Worm (Caenorhabditis elegans) whole organism, dauer: ENCODE data around the gene sorf-2.

Experiments
- unc-62 ChIP-seq: sonication (generic microtip); optimal IDR thresholded peaks from 2 replicates; lab custom pipeline; 2017; ENCODE audit warnings: missing biosample characterization, missing genetic modification reagents, missing genetic modification characterization

The sorf-2 gene

DNA sequence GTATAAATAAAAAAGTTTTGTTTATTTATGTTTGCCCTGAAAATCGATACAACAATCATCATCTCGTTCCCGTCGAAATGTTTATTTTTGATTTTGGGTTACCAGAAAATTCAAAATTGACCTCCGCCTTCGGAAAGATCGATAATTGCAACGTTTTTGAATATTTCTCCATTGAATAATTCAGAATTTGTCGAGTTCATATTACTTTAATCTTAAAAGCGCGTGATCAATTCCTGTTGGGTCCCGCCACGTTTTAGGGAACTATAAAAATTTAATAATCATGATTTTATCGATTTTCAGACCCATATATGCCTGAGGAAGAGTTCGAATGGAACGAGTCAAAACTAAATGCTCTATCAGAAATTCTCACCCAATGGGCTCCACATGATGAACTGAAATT lies at the start of gene sorf-2:
Gene sorf-2 (plus strand): TSS at position 301 of the 400 bp plus-strand sequence.
- no peak for TF ChIP-seq unc-62

DNA sequence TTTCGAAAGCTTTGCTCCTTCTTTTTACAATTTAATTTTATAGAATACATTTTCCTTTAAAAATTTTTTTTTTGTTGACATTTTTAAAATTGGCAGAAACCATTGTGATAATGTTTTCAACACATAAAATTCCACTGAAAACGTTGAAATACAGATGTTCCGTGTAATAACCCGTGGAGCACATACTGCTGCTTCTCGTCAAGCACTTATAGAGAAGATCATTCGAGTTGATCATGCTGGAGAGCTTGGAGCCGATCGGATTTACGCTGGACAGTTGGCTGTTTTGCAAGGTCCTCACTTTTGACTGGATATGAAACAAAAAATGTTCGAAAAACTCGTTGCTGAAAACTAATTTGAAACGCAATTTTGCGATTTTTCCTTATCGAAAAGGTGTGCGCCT lies 48.7 kb upstream of the sorf-2 start, which contains the start of gene clk-1:
Gene clk-1 (plus strand): TSS at position 155 of the 400 bp plus-strand sequence.
- no peak for TF ChIP-seq unc-62

DNA sequence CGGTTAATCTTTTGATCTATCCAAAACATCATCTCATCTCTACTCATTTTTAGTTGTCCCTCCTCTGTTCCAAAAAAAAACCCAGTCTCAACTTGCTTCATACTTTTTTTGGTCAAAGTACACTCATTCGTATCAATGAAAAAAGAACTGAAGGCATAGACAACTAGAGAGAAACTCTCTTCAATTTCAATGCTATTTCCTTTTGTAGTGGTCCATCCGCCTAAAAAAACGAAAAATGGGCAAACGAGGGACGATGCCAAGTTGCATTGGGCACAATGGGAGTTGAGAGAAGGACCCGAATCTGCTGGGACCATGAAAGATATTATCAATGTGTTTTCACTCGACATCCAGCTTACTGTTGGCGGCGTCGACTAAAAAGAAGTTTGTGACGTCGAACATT lies 46.2 kb upstream of the sorf-2 start:
- TF ChIP-seq unc-62: no peak

DNA sequence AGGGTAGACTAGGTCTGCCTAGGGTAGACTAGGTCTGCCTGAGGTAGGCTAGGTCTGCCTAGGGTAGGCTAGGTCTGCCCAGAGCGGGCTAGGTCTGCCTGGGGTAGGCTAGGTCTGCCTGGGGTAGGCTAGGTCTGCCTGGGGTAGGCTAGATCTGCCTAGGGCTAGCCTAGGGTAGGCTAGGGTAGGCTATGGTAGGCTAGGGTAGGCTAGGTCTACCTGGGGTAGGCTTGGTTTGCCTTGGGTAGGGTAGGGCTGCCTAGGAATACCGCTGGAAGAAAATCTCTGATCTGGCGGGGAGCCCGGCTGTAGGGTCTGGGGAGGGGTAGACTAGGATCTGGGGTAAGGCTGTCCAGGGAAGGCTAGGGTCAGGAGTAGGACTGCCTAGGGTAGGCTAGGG lies 40.9 kb upstream of the sorf-2 start:
- no peak for TF ChIP-seq unc-62

DNA sequence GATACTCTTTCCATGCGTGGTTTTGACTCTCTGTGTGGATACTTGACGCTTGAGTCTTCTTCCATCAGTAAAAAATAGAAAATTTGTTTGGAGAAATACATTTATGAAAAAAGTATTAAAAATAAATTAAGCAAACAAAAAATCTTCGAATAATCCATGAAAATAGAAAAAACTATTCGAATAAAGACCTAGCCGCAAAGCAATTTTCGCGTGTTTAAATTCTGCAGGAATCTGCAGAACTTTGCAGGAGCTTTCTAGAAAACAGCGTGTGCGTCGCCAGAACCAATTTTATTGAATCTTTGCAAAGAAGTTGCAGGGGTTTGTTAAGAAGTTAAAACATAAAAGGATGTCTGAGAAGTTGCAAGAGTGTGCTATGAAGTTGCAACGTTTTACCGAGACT lies 40.2 kb upstream of the sorf-2 start, which contains the start of gene ZC395.11:
Gene ZC395.11 (minus strand): TSS at position 101 of the 400 bp plus-strand sequence.
- no peak for TF ChIP-seq unc-62

DNA sequence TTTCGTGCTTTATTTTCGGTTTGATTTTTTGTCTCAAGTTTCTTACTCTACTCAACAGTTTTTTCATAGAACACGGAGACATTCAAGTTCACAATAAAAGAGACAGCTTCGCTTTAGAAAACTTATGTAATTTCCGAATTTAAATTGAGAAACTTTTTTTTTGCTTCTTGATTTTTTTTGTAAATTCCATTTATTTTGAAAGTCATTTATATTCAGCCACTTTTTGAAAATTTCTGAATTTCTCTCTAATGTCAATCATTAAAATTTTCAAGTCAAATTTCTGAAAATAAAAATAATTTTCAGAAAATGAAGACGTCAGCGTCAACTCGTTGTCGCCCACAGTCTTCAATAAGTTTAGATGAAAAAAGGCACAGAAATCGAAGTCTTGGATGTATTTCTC lies 38.5 kb upstream of the sorf-2 start, which contains the start of gene T15B12.1:
Gene T15B12.1 (plus strand): TSS at position 301 of the 400 bp plus-strand sequence.
- TF ChIP-seq unc-62: no peak

DNA sequence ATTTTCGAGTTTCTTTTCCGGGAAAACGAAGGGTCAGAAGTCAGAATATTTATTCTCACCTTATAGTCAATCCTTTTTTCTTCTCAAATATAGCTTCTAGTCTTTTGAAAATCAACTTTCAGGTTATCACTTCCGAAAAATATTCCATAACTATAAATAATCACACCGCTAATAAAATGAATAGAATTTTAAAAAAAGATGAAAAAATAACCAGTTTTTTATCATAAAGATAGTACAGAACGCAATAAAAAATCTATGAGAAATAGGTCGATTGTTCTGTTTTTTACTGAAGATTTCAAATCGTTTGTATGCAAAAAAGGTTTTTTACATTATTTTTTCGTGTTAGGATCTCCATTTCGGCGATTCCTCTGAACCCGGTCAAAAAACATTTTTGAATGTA lies 36.2 kb upstream of the sorf-2 start:
- TF ChIP-seq unc-62: no peak

DNA sequence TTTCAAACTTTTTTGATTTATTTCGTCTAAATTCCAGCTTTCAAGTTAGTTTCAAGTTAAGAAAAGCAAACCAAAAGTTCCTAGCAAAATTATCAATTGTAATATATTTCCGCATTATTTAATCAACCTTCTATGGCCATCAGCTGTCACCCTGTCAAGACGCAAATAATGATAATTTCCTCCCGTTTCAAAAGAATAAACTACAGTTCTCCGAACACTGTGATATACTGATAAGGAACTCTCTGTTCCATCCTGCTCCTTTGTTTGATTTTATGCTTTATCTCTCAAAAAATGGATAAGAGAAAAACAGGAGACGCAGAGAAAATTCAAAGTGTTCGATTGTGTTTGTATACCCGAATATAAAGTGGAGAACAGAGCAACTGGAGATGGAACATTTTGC lies 35.1 kb upstream of the sorf-2 start:
- no peak for TF ChIP-seq unc-62

DNA sequence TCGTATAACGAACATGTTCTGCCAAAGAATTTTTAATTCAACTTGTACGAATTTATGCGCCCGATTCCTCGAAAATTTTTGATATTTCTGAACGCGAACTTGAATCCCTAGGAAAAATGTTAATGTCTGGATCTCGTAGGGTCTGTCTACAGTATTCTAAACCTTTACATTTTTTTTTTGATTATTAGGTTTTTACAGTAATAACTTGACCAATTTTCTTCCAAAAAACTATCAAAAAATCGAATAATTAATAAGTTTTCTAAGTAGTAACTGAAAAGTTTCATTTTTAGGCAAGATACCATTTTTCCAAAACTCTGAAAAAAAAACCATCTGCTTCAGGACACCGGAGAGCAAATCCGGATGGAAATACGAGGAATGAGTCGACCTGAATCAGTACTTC lies 32.1 kb upstream of the sorf-2 start:
- no peak for TF ChIP-seq unc-62

DNA sequence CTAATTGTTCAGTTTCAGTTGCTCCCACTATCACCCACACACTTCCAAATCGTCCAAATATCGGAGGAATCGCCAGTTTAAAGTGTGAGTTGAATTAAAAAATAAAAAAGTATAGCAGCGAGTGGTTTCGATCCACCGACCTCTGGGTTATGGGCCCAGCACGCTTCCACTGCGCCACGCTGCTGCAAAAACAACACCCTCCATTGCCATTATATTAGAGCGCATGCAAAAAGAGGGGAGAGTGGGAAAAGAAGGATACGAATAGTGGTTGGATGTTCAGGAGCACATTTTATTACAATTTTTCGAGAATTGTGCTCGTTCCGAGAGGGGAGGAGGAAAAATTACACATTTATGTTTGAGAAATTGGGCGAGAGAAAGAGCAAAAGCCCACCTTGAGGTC lies 31.6 kb upstream of the sorf-2 start:
- TF ChIP-seq unc-62: no peak

DNA sequence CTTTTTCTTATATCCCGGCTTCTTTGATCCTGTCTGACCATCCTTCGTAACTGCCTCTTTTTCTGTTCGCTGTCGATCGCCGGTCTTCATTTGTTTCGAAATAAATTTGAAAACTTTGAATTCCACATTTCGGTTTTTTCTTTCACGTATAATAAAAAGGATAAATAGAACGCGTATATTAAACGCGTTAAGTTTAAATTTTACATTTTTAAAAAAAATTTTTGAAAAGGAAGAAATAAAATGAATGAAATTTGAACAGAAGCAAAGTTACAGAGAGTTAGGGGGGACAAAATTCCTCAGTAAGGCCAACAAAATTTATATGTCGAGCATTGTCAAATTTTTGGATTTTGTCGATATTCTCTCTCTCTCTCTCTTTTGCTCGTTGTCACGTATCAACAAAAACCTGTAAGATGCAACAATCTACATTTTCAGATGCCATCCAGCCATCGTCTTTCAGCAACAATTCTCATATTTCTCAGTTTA lies 24.6 kb upstream of the sorf-2 start, which contains the start of the genes T15B12.2 and F52C9.5:
Gene T15B12.2 (minus strand): TSS at position 101 of the 483 bp plus-strand sequence.
Gene F52C9.5 (plus strand): TSS at position 433 of the 483 bp plus-strand sequence.
- no peak for TF ChIP-seq unc-62

DNA sequence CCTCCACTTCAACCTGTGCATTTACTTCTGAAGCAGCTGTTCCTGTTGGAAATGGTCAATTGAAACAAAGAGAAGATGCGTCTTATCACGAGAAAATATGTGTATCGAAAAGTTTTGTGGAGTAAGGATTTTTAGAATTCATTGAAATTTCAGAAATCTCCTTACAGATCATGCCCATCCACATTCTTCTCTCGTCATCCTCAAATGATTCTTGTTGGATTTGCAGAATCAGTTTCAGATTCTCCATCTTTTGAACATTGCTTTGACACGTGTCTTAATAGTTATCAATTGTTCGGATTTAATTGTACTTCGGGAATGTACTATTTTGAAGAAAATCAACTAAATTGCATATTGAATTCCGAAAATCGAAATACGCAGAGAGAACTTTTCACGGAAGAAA lies 22.4 kb upstream of the sorf-2 start:
- TF ChIP-seq unc-62: no peak

DNA sequence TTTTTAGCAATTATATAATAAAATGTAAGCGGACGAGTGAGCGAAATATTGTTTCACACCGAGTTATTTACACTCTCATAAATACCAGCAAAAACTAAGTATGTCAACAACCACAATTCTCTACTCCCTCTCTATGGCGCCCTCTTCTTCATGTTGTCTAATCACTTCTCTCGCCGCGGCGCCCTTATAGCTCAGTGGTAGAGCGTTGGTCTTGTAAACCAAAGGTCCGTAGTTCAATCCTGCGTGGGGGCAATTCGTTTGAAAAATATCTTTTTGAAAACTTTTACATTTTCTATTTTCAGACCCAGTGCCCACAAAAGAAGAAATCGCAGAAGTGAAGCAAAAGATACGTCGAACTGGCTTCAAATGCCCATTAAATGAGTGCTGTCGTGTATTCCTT lies 20.7 kb upstream of the sorf-2 start:
- no peak for TF ChIP-seq unc-62

DNA sequence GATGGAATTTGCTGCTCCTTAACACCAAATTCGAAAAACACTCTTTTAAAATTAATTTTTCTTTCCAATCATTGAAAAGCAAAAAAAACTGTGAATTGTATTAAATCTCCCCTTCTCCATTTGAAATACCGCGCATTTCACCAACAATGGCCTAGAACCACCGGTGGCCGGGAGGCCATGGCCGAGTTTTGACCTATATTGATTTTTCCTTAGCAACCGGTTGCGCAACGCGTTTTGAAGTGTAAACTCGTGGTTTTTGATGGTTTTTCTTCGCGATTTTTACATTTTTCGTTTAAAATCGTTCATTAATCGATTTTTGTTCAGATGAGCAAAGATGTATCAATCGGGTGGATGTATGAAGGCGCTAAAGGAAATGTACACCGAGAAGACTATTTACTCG lies 18.1 kb upstream of the sorf-2 start, which contains the start of gene mog-3:
Gene mog-3 (plus strand): TSS at position 319 of the 400 bp plus-strand sequence.
- no peak for TF ChIP-seq unc-62

DNA sequence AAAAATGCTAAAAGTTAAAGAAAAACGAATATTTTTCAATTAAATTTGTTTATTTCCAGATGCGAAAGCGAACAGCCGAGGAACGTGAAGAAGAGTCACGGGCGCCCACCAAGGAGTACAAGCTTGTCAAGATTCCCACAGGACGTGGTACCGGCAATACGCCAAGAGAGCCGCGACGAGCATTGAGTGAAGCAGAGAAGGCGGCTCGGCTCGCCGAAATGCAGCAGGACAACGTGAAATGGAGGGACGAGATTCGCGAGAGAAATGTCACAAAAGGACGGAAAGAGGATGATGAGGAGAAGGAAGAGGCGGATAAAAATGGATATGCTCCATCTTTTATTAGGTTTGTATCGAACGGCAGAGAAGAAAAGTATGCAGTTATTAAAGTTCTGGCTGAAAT lies 16.0 kb upstream of the sorf-2 start:
- TF ChIP-seq unc-62: no peak

DNA sequence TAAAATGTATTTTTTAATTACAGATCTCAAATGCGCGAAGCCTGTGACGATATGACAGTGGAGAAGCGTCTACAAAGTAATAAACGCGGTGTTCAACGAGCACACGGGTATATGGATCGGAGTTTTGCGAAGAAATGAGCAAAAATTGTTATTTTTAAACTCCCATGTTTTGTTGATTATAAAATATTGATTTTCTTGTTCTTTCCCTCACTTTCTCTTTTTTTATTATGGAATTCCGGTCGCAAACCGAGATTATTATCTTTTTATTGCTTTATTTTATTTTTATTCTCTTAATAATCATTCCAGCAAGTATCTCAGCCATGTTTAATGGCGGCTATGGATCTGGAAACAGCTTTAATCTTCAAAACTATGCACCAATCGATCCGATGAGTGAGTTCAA lies 15.5 kb upstream of the sorf-2 start, which contains the start of gene pqe-1:
Gene pqe-1 (plus strand): TSS at position 301 of the 400 bp plus-strand sequence.
- no peak for TF ChIP-seq unc-62

DNA sequence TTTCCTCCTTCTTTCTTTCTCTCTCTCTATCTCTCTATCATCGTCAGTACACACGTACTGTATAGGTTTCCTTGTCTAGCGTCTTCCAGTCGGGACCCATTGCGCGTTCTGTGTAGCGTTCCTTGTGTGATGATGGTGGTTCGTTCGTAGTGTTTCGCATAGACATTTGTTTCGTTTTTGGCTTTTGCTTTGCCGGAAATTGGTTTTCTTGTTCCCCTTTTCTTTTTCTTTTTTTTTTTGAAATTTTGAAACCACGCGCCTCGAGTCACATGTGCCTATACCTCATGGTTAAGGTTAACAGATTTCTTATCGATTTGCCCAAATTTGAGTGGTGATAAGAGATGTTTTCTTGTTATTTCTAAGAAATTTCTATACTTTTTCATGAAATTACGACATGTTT lies 7.8 kb upstream of the sorf-2 start:
- no peak for TF ChIP-seq unc-62

DNA sequence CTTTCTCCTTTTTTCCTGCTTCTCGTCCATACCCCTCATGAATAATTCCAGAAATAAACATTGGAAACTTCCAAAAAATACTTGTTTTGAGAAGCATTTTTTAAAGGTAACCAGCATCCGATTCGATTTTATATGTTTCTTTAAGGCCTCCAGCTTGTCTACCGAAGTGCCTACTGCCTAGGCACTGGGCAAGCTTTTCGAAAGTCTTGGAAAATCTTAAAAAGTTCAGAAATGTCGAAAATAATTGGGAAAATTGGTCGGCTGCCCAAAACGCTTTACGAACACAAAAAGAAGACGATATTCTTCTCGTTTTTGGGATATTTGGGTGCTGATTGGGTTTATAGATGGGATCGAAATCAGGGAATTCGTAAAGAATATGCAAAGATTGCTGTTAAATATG lies 4.8 kb upstream of the sorf-2 start, which contains the start of gene F52C9.3:
Gene F52C9.3 (plus strand): TSS at position 225 of the 400 bp plus-strand sequence.
- TF ChIP-seq unc-62: no peak

DNA sequence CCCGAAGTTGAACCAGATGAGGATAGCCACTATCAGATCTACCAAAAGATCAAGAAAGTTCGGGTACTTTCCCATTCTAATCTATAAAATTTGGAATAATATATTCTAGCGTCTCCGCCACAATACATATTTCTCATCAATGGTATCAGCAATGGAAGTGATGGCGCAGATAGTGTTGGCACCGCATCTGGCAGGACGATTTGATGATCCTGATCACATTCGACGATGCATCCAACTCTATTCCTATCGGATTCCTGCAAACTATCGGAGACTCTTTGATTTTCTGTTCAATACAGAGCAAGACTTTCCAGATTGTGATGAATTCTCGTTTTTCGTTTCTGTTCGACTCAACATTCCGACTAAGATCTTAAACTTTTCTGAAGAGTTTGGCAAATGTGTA lies 2.9 kb downstream of the sorf-2 start:
- no peak for TF ChIP-seq unc-62
